Fruit fly (Drosophila melanogaster) whole organism, prepupa: ENCODE measurements around the gene Myo31DF.

Experiments used
- Blimp-1 ChIP-seq: fragments of 200-800 bp; sonication (Bioruptor generic); optimal IDR thresholded peaks from 3 replicates; lab custom pipeline; 2017; ENCODE audit warnings: missing biosample characterization, missing genetic modification characterization, mild to moderate bottlenecking, moderate library complexity, missing genetic modification reagents
- CG11902 ChIP-seq: fragments of 200-800 bp; sonication (Bioruptor generic); optimal IDR thresholded peaks from 3 replicates; lab custom pipeline; 2016; ENCODE audit warnings: missing biosample characterization, missing genetic modification characterization
- CG15336 ChIP-seq: fragments of 200-800 bp; sonication (Bioruptor generic); IDR thresholded peaks from 2 replicates; pipeline ENCODE4 v1.3.6; 2022; ENCODE audit warnings: missing biosample characterization, missing genetic modification characterization
- CG1621 ChIP-seq: fragments of 200-800 bp; sonication (Bioruptor generic); optimal IDR thresholded peaks from 3 replicates; lab custom pipeline; 2018; ENCODE audit warnings: missing biosample characterization, mild to moderate bottlenecking, missing genetic modification characterization
- CG16779 ChIP-seq: fragments of 200-800 bp; sonication (Bioruptor generic); optimal IDR thresholded peaks from 3 replicates; lab custom pipeline; 2017; ENCODE audit warnings: missing biosample characterization, mild to moderate bottlenecking, missing genetic modification characterization
- CG8632 ChIP-seq: fragments of 200-800 bp; sonication (Bioruptor generic); optimal IDR thresholded peaks from 3 replicates; lab custom pipeline; 2016; ENCODE audit warnings: missing biosample characterization, missing genetic modification characterization
- Eip93F ChIP-seq: fragments of 200-800 bp; sonication (Bioruptor generic); optimal IDR thresholded peaks from 2 replicates; lab custom pipeline; 2016; ENCODE audit warnings: missing biosample characterization, mild to moderate bottlenecking, missing genetic modification characterization
- Ets21C ChIP-seq: fragments of 200-800 bp; sonication (Bioruptor generic); optimal IDR thresholded peaks from 3 replicates; lab custom pipeline; 2016; ENCODE audit warnings: missing biosample characterization, missing genetic modification characterization
- Ets96B ChIP-seq: fragments of 200-800 bp; optimal IDR thresholded peaks from 2 replicates; lab custom pipeline; 2019; ENCODE audit warnings: missing biosample characterization, mild to moderate bottlenecking, missing genetic modification characterization, moderate library complexity
- Gug ChIP-seq: fragments of 200-800 bp; sonication (Bioruptor generic); IDR thresholded peaks from 2 replicates; pipeline ENCODE4 v1.3.6; 2022; ENCODE audit warnings: missing biosample characterization, missing genetic modification characterization
- Hr38 ChIP-seq: sonication (Bioruptor generic); optimal IDR thresholded peaks from 2 replicates; lab custom pipeline; 2016; ENCODE audit warnings: missing biosample characterization, missing genetic modification characterization
- Hr39 ChIP-seq: fragments of 200-800 bp; sonication (Bioruptor generic); optimal IDR thresholded peaks from 2 replicates; lab custom pipeline; 2016; ENCODE audit warnings: missing biosample characterization, missing genetic modification characterization
- Sox15 ChIP-seq: fragments of 200-800 bp; sonication (Bioruptor generic); optimal IDR thresholded peaks from 3 replicates; lab custom pipeline; 2016; ENCODE audit warnings: missing biosample characterization, missing genetic modification characterization
- dsx ChIP-seq: fragments of 200-800 bp; optimal IDR thresholded peaks from 3 replicates; lab custom pipeline; 2019; ENCODE audit warnings: missing biosample characterization, mild to moderate bottlenecking, missing genetic modification characterization, moderate library complexity; ENCODE audit not compliant: poor library complexity, severe bottlenecking
- pdm3 ChIP-seq: fragments of 200-800 bp; sonication (Bioruptor generic); optimal IDR thresholded peaks from 3 replicates; lab custom pipeline; 2016; ENCODE audit warnings: missing biosample characterization, missing genetic modification characterization
- ss ChIP-seq, 2 experiments: fragments of 200-800 bp; sonication (Bioruptor generic); optimal IDR thresholded peaks; 2 replicates in 1 of 2; 3 replicates in 1 of 2; lab custom pipeline; 2017 to 2018; ENCODE audit warnings: mild to moderate bottlenecking in 2 of 2, missing biosample characterization in 2 of 2, missing genetic modification characterization in 2 of 2, moderate library complexity in 1 of 2
- topi ChIP-seq: fragments of 200-800 bp; sonication (Bioruptor generic); optimal IDR thresholded peaks from 3 replicates; lab custom pipeline; 2016; ENCODE audit warnings: missing biosample characterization, missing genetic modification characterization
- vri ChIP-seq: fragments of 200-800 bp; sonication (Bioruptor generic); optimal IDR thresholded peaks from 3 replicates; lab custom pipeline; 2016; ENCODE audit warnings: missing biosample characterization, mild to moderate bottlenecking, missing genetic modification characterization

The Myo31DF gene

dm6 chr2L:10442048-10442790, 64.4 kb downstream of the Myo31DF start, which contains the start of gene loh (continued):
- TF ChIP-seq CG8632 (GFP tag; lab: Kevin White, UChicago), result no peak
- no peak for TF ChIP-seq Gug (GFP tag; lab: Robert Waterston, UW)
- TF ChIP-seq CG16779 (tag; lab: Kevin White, UChicago), result no peak
- no peak for TF ChIP-seq vri (GFP tag; lab: Kevin White, UChicago)
- TF ChIP-seq Ets96B (tag; lab: Kevin White, UChicago), result no peak
- no peak for TF ChIP-seq pdm3 (GFP tag; lab: Kevin White, UChicago)
- TF ChIP-seq Eip93F, result no peak
- TF ChIP-seq Ets21C (GFP tag; lab: Kevin White, UChicago), result no peak
- peak; percentile 8 for TF ChIP-seq Blimp-1 (GFP tag; lab: Kevin White, UChicago)
- peak; percentile 13 for TF ChIP-seq CG11902 (GFP tag; lab: Kevin White, UChicago)
- no peak for TF ChIP-seq Hr39 (GFP tag; lab: Kevin White, UChicago)
- TF ChIP-seq Sox15 (GFP tag; lab: Kevin White, UChicago), result no peak
- no peak for TF ChIP-seq CG1621 (tag; lab: Kevin White, UChicago)
- peak; percentile 35 for TF ChIP-seq topi (GFP tag; lab: Kevin White, UChicago)
- no peak for TF ChIP-seq ss (GFP tag; optimal IDR thresholded peaks at IDR 0.05; lab: Kevin White, UChicago)
- no peak for TF ChIP-seq Hr38
- no peak; the same call in 1 of the 2 replicates for TF ChIP-seq CG15336 (GFP tag; lab: Robert Waterston, UW)
- no peak for TF ChIP-seq dsx
